Worm (Caenorhabditis elegans) whole organism, early embryonic: Measurements from ENCODE around the gene dgk-3.

Experiments
- F13C5.2 ChIP-seq: sonication (generic microtip); optimal IDR thresholded peaks from 2 replicates; lab custom pipeline; 2017; ENCODE audit warnings: mild to moderate bottlenecking, missing genetic modification characterization, inconsistent platforms, missing compliant biosample characterization
- aly-1 ChIP-seq: sonication (generic microtip); optimal IDR thresholded peaks from 2 replicates; lab custom pipeline; 2016; ENCODE audit warnings: missing genetic modification characterization, missing compliant biosample characterization
- ama-1 ChIP-seq: fragments of 150-350 bp; optimal IDR thresholded peaks from 2 replicates; lab custom pipeline; 2014
- ceh-36 ChIP-seq: sonication (generic microtip); optimal IDR thresholded peaks from 2 replicates; lab custom pipeline; 2016; ENCODE audit warnings: missing genetic modification characterization, inconsistent platforms, missing compliant biosample characterization
- flt-1 ChIP-seq: fragments of 200-800 bp; sonication (Bioruptor generic); IDR thresholded peaks from 2 replicates; pipeline ENCODE4 v1.3.6; 2022; ENCODE audit warnings: missing genetic modification characterization, missing compliant biosample characterization
- hmbx-1 ChIP-seq: sonication (generic microtip); optimal IDR thresholded peaks from 2 replicates; lab custom pipeline; 2016; ENCODE audit warnings: mild to moderate bottlenecking, missing genetic modification characterization, missing compliant biosample characterization
- hmg-4 ChIP-seq: fragments of 200-800 bp; sonication (Bioruptor generic); optimal IDR thresholded peaks from 2 replicates; lab custom pipeline; 2018; ENCODE audit warnings: mild to moderate bottlenecking, missing genetic modification characterization, missing compliant biosample characterization
- hnd-1 ChIP-seq: sonication (generic microtip); optimal IDR thresholded peaks from 2 replicates; lab custom pipeline; 2016; ENCODE audit warnings: missing genetic modification characterization, missing compliant biosample characterization
- pes-1 ChIP-seq: fragments of 200-800 bp; sonication (Bioruptor generic); IDR thresholded peaks from 2 replicates; pipeline ENCODE4 v1.3.6; 2022; ENCODE audit warnings: missing genetic modification reagents, missing genetic modification characterization, missing compliant biosample characterization
- scrt-1 ChIP-seq: fragments of 200-800 bp; sonication (Bioruptor generic); IDR thresholded peaks from 2 replicates; pipeline ENCODE4 v1.3.6; 2022; ENCODE audit warnings: missing genetic modification characterization, missing compliant biosample characterization
- sea-1 ChIP-seq: fragments of 200-800 bp; sonication (Bioruptor generic); conservative IDR thresholded peaks from 2 replicates; pipeline ENCODE4 v1.3.6; 2022; ENCODE audit warnings: missing genetic modification characterization, missing compliant biosample characterization
- tbx-11 ChIP-seq: fragments of 200-800 bp; sonication (Bioruptor generic); IDR thresholded peaks from 2 replicates; pipeline ENCODE4 v1.3.6; 2022; ENCODE audit warnings: missing genetic modification characterization, missing compliant biosample characterization
- tbx-37 ChIP-seq: fragments of 200-800 bp; sonication (Bioruptor generic); conservative IDR thresholded peaks from 2 replicates; pipeline ENCODE4 v1.3.6; 2022; ENCODE audit warnings: missing genetic modification reagents, missing genetic modification characterization, missing compliant biosample characterization

- TF ChIP-seq sea-1 (no peak), aly-1 (tag; lab: Kevin White, UChicago) (no peak), ama-1 (lab: Kevin White, UChicago) (no peak), tbx-37 (no peak), hmg-4 (GFP tag; lab: Kevin White, UChicago) (no peak), pes-1 (GFP tag; lab: Robert Waterston, UW) (no peak), hnd-1 (tag; lab: Kevin White, UChicago) (no peak), tbx-11 (GFP tag; lab: Robert Waterston, UW) (no peak), hmbx-1 (tag; lab: Kevin White, UChicago) (no peak), scrt-1 (GFP tag; lab: Robert Waterston, UW) (no peak), ceh-36 (no peak), F13C5.2 (tag; lab: Kevin White, UChicago) (no peak), flt-1 (no peak)
Measured at ce11 chrIII:9144744-9145390, 18.0 kb upstream of the dgk-3 start, which contains the start of the genes ZK512.2 and ZK512.4.
